Fruit fly (Drosophila melanogaster) whole organism, embryonic: ENCODE measurements around the gene Nep6.

Experiments used
- CG10321 ChIP-seq: fragments of 200-800 bp; sonication (Bioruptor generic); IDR thresholded peaks from 2 replicates; pipeline ENCODE4 v1.3.6; 2022; ENCODE audit warnings: missing biosample characterization, missing genetic modification characterization
- CG11093 ChIP-seq: fragments of 200-800 bp; sonication (Bioruptor generic); IDR thresholded peaks from 3 replicates; pipeline ENCODE4 v1.3.6; 2022; ENCODE audit warnings: missing biosample characterization, missing genetic modification characterization
- CG12071 ChIP-seq: fragments of 200-800 bp; sonication (Bioruptor generic); optimal IDR thresholded peaks from 3 replicates; lab custom pipeline; 2018; ENCODE audit warnings: missing biosample characterization, mild to moderate bottlenecking, missing genetic modification characterization
- CG1647 ChIP-seq: fragments of 200-800 bp; sonication (Bioruptor generic); optimal IDR thresholded peaks from 3 replicates; lab custom pipeline; 2016; ENCODE audit warnings: missing biosample characterization, missing genetic modification characterization
- CG17361 ChIP-seq: fragments of 200-800 bp; sonication (Bioruptor generic); IDR thresholded peaks from 3 replicates; pipeline ENCODE4 v1.3.6; 2022; ENCODE audit warnings: missing biosample characterization, missing genetic modification characterization
- CG30403 ChIP-seq: fragments of 200-800 bp; sonication (Bioruptor generic); optimal IDR thresholded peaks from 3 replicates; lab custom pipeline; 2016; ENCODE audit warnings: missing biosample characterization, missing genetic modification characterization
- CG3163 ChIP-seq: fragments of 200-800 bp; sonication (Bioruptor generic); optimal IDR thresholded peaks from 3 replicates; lab custom pipeline; 2016; ENCODE audit warnings: missing biosample characterization, missing genetic modification characterization
- CG3838 ChIP-seq: fragments of 200-800 bp; sonication (Bioruptor generic); optimal IDR thresholded peaks from 3 replicates; lab custom pipeline; 2016; ENCODE audit warnings: missing biosample characterization, missing genetic modification characterization
- CG4404 ChIP-seq: fragments of 200-800 bp; sonication (Bioruptor generic); IDR thresholded peaks from 2 replicates; pipeline ENCODE4 v1.3.6; 2022; ENCODE audit warnings: missing biosample characterization, missing genetic modification characterization
- CG4820 ChIP-seq: fragments of 200-800 bp; sonication (Bioruptor generic); optimal IDR thresholded peaks from 3 replicates; lab custom pipeline; 2016; ENCODE audit warnings: missing biosample characterization, missing genetic modification characterization
- CG6254 ChIP-seq: fragments of 200-800 bp; sonication (Bioruptor generic); optimal IDR thresholded peaks from 3 replicates; lab custom pipeline; 2017; ENCODE audit warnings: mild to moderate bottlenecking, missing biosample characterization, missing genetic modification reagents, missing genetic modification characterization
- CG6683 ChIP-seq: fragments of 200-800 bp; sonication (Bioruptor generic); optimal IDR thresholded peaks from 2 replicates; lab custom pipeline; 2017; ENCODE audit warnings: missing biosample characterization, mild to moderate bottlenecking, missing genetic modification characterization, missing genetic modification reagents
- CG8281 ChIP-seq: fragments of 200-800 bp; sonication (Bioruptor generic); optimal IDR thresholded peaks from 2 replicates; lab custom pipeline; 2018; ENCODE audit warnings: missing biosample characterization, mild to moderate bottlenecking, missing genetic modification characterization, moderate library complexity
- CG8765 ChIP-seq: fragments of 200-800 bp; sonication (Bioruptor generic); IDR thresholded peaks from 2 replicates; pipeline ENCODE4 v1.3.6; 2022; ENCODE audit warnings: missing biosample characterization, missing genetic modification characterization
- CG8944 ChIP-seq: fragments of 200-800 bp; sonication (Bioruptor generic); optimal IDR thresholded peaks from 3 replicates; lab custom pipeline; 2016; ENCODE audit warnings: missing biosample characterization, missing genetic modification characterization
- CHES-1-like ChIP-seq: fragments of 200-800 bp; sonication (Bioruptor generic); optimal IDR thresholded peaks from 2 replicates; lab custom pipeline; 2016; ENCODE audit warnings: missing biosample characterization, missing genetic modification characterization
- D ChIP-seq, 2 experiments: fragments of 200-800 bp in 1 of 2; fragments of >200 bp in 1 of 2; sonication (Bioruptor generic) in 1 of 2; optimal IDR thresholded peaks; 2 replicates in 1 of 2; 3 replicates in 1 of 2; lab custom pipeline; 2017; ENCODE audit warnings: mild to moderate bottlenecking in 1 of 2, missing biosample characterization in 1 of 2, missing genetic modification characterization in 1 of 2, missing genetic modification reagents in 1 of 2
- Deaf1 ChIP-seq: fragments of 200-800 bp; optimal IDR thresholded peaks from 3 replicates; lab custom pipeline; 2019; ENCODE audit warnings: missing biosample characterization, mild to moderate bottlenecking, missing genetic modification characterization, moderate library complexity
- Dek ChIP-seq: fragments of 200-800 bp; sonication (Bioruptor generic); optimal IDR thresholded peaks from 3 replicates; lab custom pipeline; 2019; ENCODE audit warnings: missing biosample characterization, mild to moderate bottlenecking, missing genetic modification characterization, moderate library complexity
- Dfd ChIP-seq, 2 experiments: fragments of >200 bp; optimal IDR thresholded peaks; 2 replicates each; lab custom pipeline; 2017; ENCODE audit warnings: missing biosample characterization in 2 of 2, missing genetic modification characterization in 2 of 2
- E2f1 ChIP-seq: fragments of 200-800 bp; sonication (Bioruptor generic); IDR thresholded peaks from 2 replicates; pipeline ENCODE4 v1.3.6; 2022; ENCODE audit warnings: missing biosample characterization, missing genetic modification characterization
- Ets65A ChIP-seq: fragments of 200-800 bp; sonication (Bioruptor generic); peaks from one replicate; lab custom pipeline; 2016; ENCODE audit warnings: missing biosample characterization, missing genetic modification characterization
- Fer3 ChIP-seq: fragments of 200-800 bp; sonication (Bioruptor generic); optimal IDR thresholded peaks from 2 replicates; lab custom pipeline; 2018; ENCODE audit warnings: missing biosample characterization, mild to moderate bottlenecking, missing genetic modification characterization, moderate library complexity
- Hand ChIP-seq: fragments of 200-800 bp; sonication (Bioruptor generic); optimal IDR thresholded peaks from 2 replicates; lab custom pipeline; 2017; ENCODE audit warnings: mild to moderate bottlenecking, missing biosample characterization, missing genetic modification reagents, missing genetic modification characterization
- Mad ChIP-seq: fragments of 200-800 bp; sonication (Bioruptor generic); optimal IDR thresholded peaks from 2 replicates; lab custom pipeline; 2016; ENCODE audit warnings: missing biosample characterization, missing genetic modification characterization
- Max ChIP-seq: fragments of 200-800 bp; sonication (Bioruptor generic); optimal IDR thresholded peaks from 2 replicates; lab custom pipeline; 2016; ENCODE audit warnings: missing biosample characterization, mild to moderate bottlenecking, missing genetic modification characterization
- Nf-YA ChIP-seq: fragments of 200-800 bp; sonication (Bioruptor generic); IDR thresholded peaks from 2 replicates; pipeline ENCODE4 v1.3.6; 2022; ENCODE audit warnings: missing biosample characterization, missing genetic modification characterization
- Usf ChIP-seq: fragments of 200-800 bp; sonication (Bioruptor generic); optimal IDR thresholded peaks from 2 replicates; lab custom pipeline; 2017; ENCODE audit warnings: missing genotype, missing biosample characterization, missing genetic modification characterization
- dm ChIP-seq: fragments of 200-800 bp; sonication (Bioruptor generic); optimal IDR thresholded peaks from 3 replicates; lab custom pipeline; 2016; ENCODE audit warnings: missing biosample characterization, missing genetic modification characterization
- esg ChIP-seq: fragments of 200-800 bp; sonication (Bioruptor generic); conservative IDR thresholded peaks from 2 replicates; pipeline ENCODE4 v1.3.6; 2022; ENCODE audit warnings: missing biosample characterization, missing genetic modification characterization
- ewg ChIP-seq: fragments of 200-800 bp; sonication (Bioruptor generic); optimal IDR thresholded peaks from 3 replicates; lab custom pipeline; 2017; ENCODE audit warnings: mild to moderate bottlenecking, missing biosample characterization, missing genetic modification reagents, missing genetic modification characterization
- ftz-f1 ChIP-seq: fragments of 200-800 bp; sonication (Bioruptor generic); optimal IDR thresholded peaks from 2 replicates; lab custom pipeline; 2016; ENCODE audit warnings: missing biosample characterization, missing genetic modification characterization
- gcm2 ChIP-seq: fragments of 200-800 bp; sonication (Bioruptor generic); optimal IDR thresholded peaks from 2 replicates; lab custom pipeline; 2016; ENCODE audit warnings: missing biosample characterization, missing genetic modification characterization
- kay ChIP-seq: fragments of 200-800 bp; sonication (Bioruptor generic); optimal IDR thresholded peaks from 2 replicates; lab custom pipeline; 2016; ENCODE audit warnings: missing biosample characterization, missing genetic modification characterization
- kni ChIP-seq: fragments of 200-800 bp; sonication (Bioruptor generic); optimal IDR thresholded peaks from 3 replicates; lab custom pipeline; 2017; ENCODE audit warnings: mild to moderate bottlenecking, missing biosample characterization, missing genetic modification reagents, missing genetic modification characterization
- nerfin-1 ChIP-seq: fragments of 200-800 bp; sonication (Bioruptor generic); optimal IDR thresholded peaks from 3 replicates; lab custom pipeline; 2019; ENCODE audit warnings: missing biosample characterization, mild to moderate bottlenecking, missing genetic modification characterization, moderate library complexity
- org-1 ChIP-seq: fragments of 200-800 bp; sonication (Bioruptor generic); optimal IDR thresholded peaks from 2 replicates; lab custom pipeline; 2017; ENCODE audit warnings: missing biosample characterization, missing genetic modification characterization
- otp ChIP-seq: fragments of 200-800 bp; sonication (Bioruptor generic); IDR thresholded peaks from 3 replicates; pipeline ENCODE4, ENCODE4 v1.3.6; 2022; ENCODE audit warnings: missing biosample characterization, missing genetic modification characterization
- pfk ChIP-seq: fragments of 200-800 bp; sonication (Bioruptor generic); optimal IDR thresholded peaks from 2 replicates; lab custom pipeline; 2018; ENCODE audit warnings: missing biosample characterization, mild to moderate bottlenecking, missing genetic modification characterization, moderate library complexity
- phol ChIP-seq: fragments of 200-800 bp; sonication (Bioruptor generic); optimal IDR thresholded peaks from 3 replicates; lab custom pipeline; 2018; ENCODE audit warnings: missing biosample characterization, mild to moderate bottlenecking, missing genetic modification characterization, moderate library complexity
- psq ChIP-seq: fragments of 200-800 bp; sonication (Bioruptor generic); optimal IDR thresholded peaks from 2 replicates; lab custom pipeline; 2017; ENCODE audit warnings: missing biosample characterization, missing genetic modification characterization
- sc ChIP-seq, 3 experiments: fragments of >200 bp in 2 of 3; fragments of 200-800 bp in 1 of 3; sonication (Bioruptor generic) in 1 of 3; optimal IDR thresholded peaks; 2 replicates in 2 of 3; 3 replicates in 1 of 3; lab custom pipeline; 2017; ENCODE audit warnings: mild to moderate bottlenecking in 1 of 3, missing biosample characterization in 1 of 3, missing genetic modification characterization in 1 of 3, missing genetic modification reagents in 1 of 3
- sim ChIP-seq: fragments of 200-800 bp; sonication (Bioruptor generic); IDR thresholded peaks from 2 replicates; pipeline ENCODE4 v1.3.6; 2022; ENCODE audit warnings: missing biosample characterization, missing genetic modification characterization
- sima ChIP-seq: fragments of 200-800 bp; sonication (Bioruptor generic); optimal IDR thresholded peaks from 2 replicates; lab custom pipeline; 2016; ENCODE audit warnings: missing biosample characterization, missing genetic modification characterization
- sqz ChIP-seq: fragments of 200-800 bp; sonication (Bioruptor generic); optimal IDR thresholded peaks from 3 replicates; lab custom pipeline; 2018; ENCODE audit warnings: missing biosample characterization, mild to moderate bottlenecking, missing genetic modification characterization
- tll ChIP-seq, 2 experiments: fragments of 200-800 bp in 1 of 2; fragments of >200 bp in 1 of 2; sonication (Bioruptor generic) in 1 of 2; optimal IDR thresholded peaks; 2 replicates each; lab custom pipeline; 2017 to 2019; ENCODE audit warnings: missing biosample characterization in 2 of 2, missing genetic modification characterization in 2 of 2, mild to moderate bottlenecking in 1 of 2, moderate library complexity in 1 of 2
- vfl ChIP-seq: fragments of 200-800 bp; sonication (Bioruptor generic); optimal IDR thresholded peaks from 2 replicates; lab custom pipeline; 2016; ENCODE audit warnings: missing biosample characterization, missing genetic modification characterization
- vnd ChIP-seq: fragments of 200-800 bp; sonication (Bioruptor generic); IDR thresholded peaks from 3 replicates; pipeline ENCODE4 v1.3.6; 2022; ENCODE audit warnings: missing biosample characterization, missing genetic modification characterization; ENCODE audit not compliant: partially characterized antibody
- zf30C ChIP-seq: fragments of 200-800 bp; sonication (Bioruptor generic); optimal IDR thresholded peaks from 3 replicates; lab custom pipeline; 2018; ENCODE audit warnings: missing biosample characterization, mild to moderate bottlenecking, missing genetic modification characterization
- zfh1 ChIP-seq: fragments of 200-800 bp; sonication (Bioruptor generic); IDR thresholded peaks from 3 replicates; pipeline ENCODE4 v1.3.6; 2022; ENCODE audit warnings: missing biosample characterization, missing genetic modification characterization

Gene Nep6

dm6 chrX:12752196-12752595, 49.3 kb upstream of the Nep6 start (continued):
- TF ChIP-seq vnd (GFP tag; lab: Robert Waterston, UW) (no peak), CG6254 (peak; percentile 96), CG4820 (GFP tag; lab: Kevin White, UChicago) (peak; percentile 99), ftz-f1 (GFP tag; lab: Kevin White, UChicago) (peak; percentile 89), CG10321 (GFP tag; lab: Robert Waterston, UW) (peak; percentile 76), psq (GFP tag; lab: Kevin White, UChicago) (peak; percentile 99), Mad (peak; percentile 99), CG12071 (GFP tag; lab: Kevin White, UChicago) (peak; percentile 99), D (optimal IDR thresholded peaks at IDR 0.05; lab: Kevin White, UChicago) (no peak), D (GFP tag; optimal IDR thresholded peaks at IDR 0.05; lab: Kevin White, UChicago) (peak; percentile 99), kni (no peak), sim (GFP tag; lab: Robert Waterston, UW) (peak; percentile 98), zfh1 (GFP tag; lab: Robert Waterston, UW) (peak; percentile 99), Hand (GFP tag; lab: Kevin White, UChicago) (peak; percentile 98), CG17361 (peak; percentile 99), CG8765 (peak; percentile 99), phol (peak; percentile 99), sima (peak; percentile 70), otp (peak; percentile 99), E2f1 (GFP tag; lab: Robert Waterston, UW) (peak; percentile 99), dm (GFP tag; lab: Kevin White, UChicago) (peak; percentile 98), CG3838 (GFP tag; lab: Kevin White, UChicago) (peak; percentile 98), Dek (peak; percentile 99), org-1 (GFP tag; lab: Kevin White, UChicago) (peak; percentile 98), CG8281 (tag; lab: Kevin White, UChicago) (peak; percentile 67), esg (GFP tag; lab: Robert Waterston, UW) (peak; percentile 99), CG8944 (GFP tag; lab: Kevin White, UChicago) (peak; percentile 99), sqz (peak; percentile 93), gcm2 (GFP tag; lab: Kevin White, UChicago) (peak; percentile 99), CG3163 (peak; percentile 94), CG4404 (peak; percentile 99), vfl (GFP tag; lab: Kevin White, UChicago) (peak; percentile 99), pfk (no peak), Fer3 (peak; percentile 99), kay (peak; percentile 93), CHES-1-like (GFP tag; lab: Kevin White, UChicago) (peak; percentile 100), nerfin-1 (peak; percentile 97), Dfd (GFP tag; optimal IDR thresholded peaks at IDR 0.05; lab: Kevin White, UChicago) (peak in 1 of 2 experiments; percentile 73), Deaf1 (tag; lab: Kevin White, UChicago) (peak; percentile 88), Usf (peak; percentile 95), zf30C (GFP tag; lab: Kevin White, UChicago) (peak; percentile 99), tll (GFP tag; optimal IDR thresholded peaks at IDR 0.05; lab: Kevin White, UChicago) (peak; percentile 15 to 56), CG1647 (GFP tag; lab: Kevin White, UChicago) (peak; percentile 99), CG6683 (GFP tag; lab: Kevin White, UChicago) (peak; percentile 98), Max (peak; percentile 99), sc (optimal IDR thresholded peaks at IDR 0.05; lab: Kevin White, UChicago) (no peak), sc (GFP tag; optimal IDR thresholded peaks at IDR 0.05; lab: Kevin White, UChicago) (peak; percentile 99), ewg (peak; percentile 96), Ets65A (GFP tag; lab: Kevin White, UChicago) (peak; percentile 100), Nf-YA (peak; percentile 98), CG30403 (GFP tag; lab: Kevin White, UChicago) (peak; percentile 100), CG11093 (GFP tag; lab: Robert Waterston, UW) (peak; percentile 98)
